Worm (Caenorhabditis elegans): ENCODE results near the gene C55B6.1.

The C55B6.1 gene

ce11 chrX:7229357-7229756 is 29.2 kb downstream of the C55B6.1 start:
- no peak for TF ChIP-seq ZK546.5 (tag; optimal IDR thresholded peaks at IDR 0.05)
- no peak for TF ChIP-seq nhr-111 (GFP tag; optimal IDR thresholded peaks at IDR 0.05)
- TF ChIP-seq mdt-29 (GFP tag; IDR thresholded peaks at IDR 0.05) = no peak
- TF ChIP-seq unc-130 (GFP tag; optimal IDR thresholded peaks at IDR 0.05) = no peak
- TF ChIP-seq set-16 (GFP tag; IDR thresholded peaks at IDR 0.05) = no peak
- peak; percentile 81 for TF ChIP-seq aha-1 (tag)
- TF ChIP-seq unc-62 (GFP tag; optimal IDR thresholded peaks at IDR 0.05 in 1 of 2) = peak in 1 of 2 experiments; percentile 82
- TF ChIP-seq unc-62 (tag; optimal IDR thresholded peaks at IDR 0.05) = no peak
- TF ChIP-seq ceh-28 (tag; optimal IDR thresholded peaks at IDR 0.05) = no peak
- TF ChIP-seq gei-8 (GFP tag; optimal IDR thresholded peaks at IDR 0.05) = no peak
- no peak for TF ChIP-seq ZK337.2 (GFP tag; IDR thresholded peaks at IDR 0.05)
- TF ChIP-seq T26A8.4 (GFP tag; IDR thresholded peaks at IDR 0.05) = no peak
- no peak for TF ChIP-seq lsy-2 (tag; optimal IDR thresholded peaks at IDR 0.05)
- TF ChIP-seq sdz-12 (GFP tag; optimal IDR thresholded peaks at IDR 0.05) = no peak
- TF ChIP-seq ceh-62 (tag; optimal IDR thresholded peaks at IDR 0.05) = no peak

ce11 chrX:7230321-7230720 is 30.2 kb downstream of the C55B6.1 start:
- 0 out of 2 replicates have a peak, but pooled peaks have one; percentile 44 for TF ChIP-seq zfp-3 (GFP tag; conservative IDR thresholded peaks at IDR 0.05)
- peak; percentile 58 for TF ChIP-seq dve-1 (tag; optimal IDR thresholded peaks at IDR 0.05; ENCODE audit: insufficient read depth)
- peak; percentile 45 for TF ChIP-seq nhr-25 (tag; optimal IDR thresholded peaks at IDR 0.05; ENCODE audit: borderline replicate concordance, insufficient read depth)
- TF ChIP-seq spr-3 (GFP tag; optimal IDR thresholded peaks at IDR 0.05) = no peak
- no peak for TF ChIP-seq lin-15B (tag; optimal IDR thresholded peaks at IDR 0.05)
- TF ChIP-seq nhr-111 (GFP tag; optimal IDR thresholded peaks at IDR 0.05) = no peak
- TF ChIP-seq nhr-11 (tag; optimal IDR thresholded peaks at IDR 0.05) = no peak
- no peak for TF ChIP-seq mxl-2 (GFP tag; conservative IDR thresholded peaks at IDR 0.05)
- TF ChIP-seq ceh-20 (GFP tag; IDR thresholded peaks at IDR 0.05) = 0 out of 2 replicates have a peak, but pooled peaks have one; percentile 28
- TF ChIP-seq daf-16 (GFP tag; optimal IDR thresholded peaks at IDR 0.05) = peak in 1 of 2 experiments; percentile 78
- TF ChIP-seq daf-16 (tag; optimal IDR thresholded peaks at IDR 0.05) = peak; percentile 31
- no peak for TF ChIP-seq php-3 (GFP tag; IDR thresholded peaks at IDR 0.05)
- no peak for TF ChIP-seq sdz-12 (GFP tag; optimal IDR thresholded peaks at IDR 0.05)
- no peak for TF ChIP-seq nhr-42 (GFP tag; IDR thresholded peaks at IDR 0.05)
- peak; percentile 31 for TF ChIP-seq skn-1 (tag; optimal IDR thresholded peaks at IDR 0.05)
- TF ChIP-seq duxl-1 (tag; optimal IDR thresholded peaks at IDR 0.05; ENCODE audit: poor library complexity) = peak; percentile 20
- no peak for TF ChIP-seq ceh-82 (tag; optimal IDR thresholded peaks at IDR 0.05)
- TF ChIP-seq ama-1 (optimal IDR thresholded peaks at IDR 0.05) = peak; percentile 82
- TF ChIP-seq zfp-2 (tag; optimal IDR thresholded peaks at IDR 0.05) = no peak
- TF ChIP-seq Y5F2A.4 (GFP tag; optimal IDR thresholded peaks at IDR 0.05) = no peak
- peak; percentile 13 for TF ChIP-seq mes-2 (tag; optimal IDR thresholded peaks at IDR 0.05; ENCODE audit: poor library complexity, severe bottlenecking)
- peak; percentile 17 for TF ChIP-seq nhr-28 (tag; optimal IDR thresholded peaks at IDR 0.05)
- TF ChIP-seq daf-12 (tag; optimal IDR thresholded peaks at IDR 0.05) = no peak
- TF ChIP-seq lin-39 (tag; optimal IDR thresholded peaks at IDR 0.05) = no peak
- no peak for TF ChIP-seq ceh-44 (GFP tag; IDR thresholded peaks at IDR 0.05)
- no peak for TF ChIP-seq ZK337.2 (GFP tag; IDR thresholded peaks at IDR 0.05)
- TF ChIP-seq hlh-11 (tag; optimal IDR thresholded peaks at IDR 0.05) = peak; percentile 12
- peak; percentile 7 to 14 for TF ChIP-seq mdl-1 (tag; optimal IDR thresholded peaks at IDR 0.05)
- TF ChIP-seq unc-62 (GFP tag; optimal IDR thresholded peaks at IDR 0.05 in 1 of 2) = peak in 1 of 2 experiments; percentile 68
- TF ChIP-seq unc-62 (tag; optimal IDR thresholded peaks at IDR 0.05) = no peak
- no peak for TF ChIP-seq nhr-41 (GFP tag; IDR thresholded peaks at IDR 0.05)
- no peak for TF ChIP-seq zip-2 (tag; optimal IDR thresholded peaks at IDR 0.05)
- peak; percentile 29 for TF ChIP-seq hlh-30 (tag; optimal IDR thresholded peaks at IDR 0.05; ENCODE audit: insufficient read depth)
- peak; percentile 73 for TF ChIP-seq aha-1 (tag)
- TF ChIP-seq rbr-2 (tag; optimal IDR thresholded peaks at IDR 0.05) = peak; percentile 19
- peak in 1 of 2 experiments; percentile 59 for TF ChIP-seq lsy-2 (tag; optimal IDR thresholded peaks at IDR 0.05)
- TF ChIP-seq ctbp-1 (GFP tag; IDR thresholded peaks at IDR 0.05) = no peak
- TF ChIP-seq lin-13 (GFP tag; optimal IDR thresholded peaks at IDR 0.05) = no peak
- peak; percentile 53 for TF ChIP-seq mep-1 (tag; optimal IDR thresholded peaks at IDR 0.05)

Measured in whole organism, L4 larva.